Fruit fly (Drosophila melanogaster) whole organism, prepupa: Measurements from ENCODE around the gene CG33003.
A peak's percentile ranks its signal among the peaks of the same experiment; 100 is the strongest.

Source experiments
- CG10669 ChIP-seq: fragments of 200-800 bp; sonication (Bioruptor generic); optimal IDR thresholded peaks from 3 replicates; lab custom pipeline; 2018; ENCODE audit warnings: missing biosample characterization, mild to moderate bottlenecking, missing genetic modification characterization, moderate library complexity
- CG11294 ChIP-seq: fragments of 200-800 bp; sonication (Bioruptor generic); IDR thresholded peaks from 2 replicates; pipeline ENCODE4 v1.3.6; 2022; ENCODE audit warnings: missing biosample characterization, missing genetic modification characterization
- CG11902 ChIP-seq: fragments of 200-800 bp; sonication (Bioruptor generic); optimal IDR thresholded peaks from 3 replicates; lab custom pipeline; 2016; ENCODE audit warnings: missing biosample characterization, missing genetic modification characterization
- CG15336 ChIP-seq: fragments of 200-800 bp; sonication (Bioruptor generic); IDR thresholded peaks from 2 replicates; pipeline ENCODE4 v1.3.6; 2022; ENCODE audit warnings: missing biosample characterization, missing genetic modification characterization
- CG1621 ChIP-seq: fragments of 200-800 bp; sonication (Bioruptor generic); optimal IDR thresholded peaks from 3 replicates; lab custom pipeline; 2018; ENCODE audit warnings: missing biosample characterization, mild to moderate bottlenecking, missing genetic modification characterization
- CG3032 ChIP-seq: fragments of 200-800 bp; optimal IDR thresholded peaks from 2 replicates; lab custom pipeline; 2019; ENCODE audit warnings: missing biosample characterization, mild to moderate bottlenecking, missing genetic modification characterization, moderate library complexity
- CG31627 ChIP-seq: fragments of 200-800 bp; sonication (Bioruptor generic); optimal IDR thresholded peaks from 3 replicates; lab custom pipeline; 2016; ENCODE audit warnings: missing biosample characterization, missing genetic modification characterization
- CG34406 ChIP-seq: fragments of 200-800 bp; sonication (Bioruptor generic); optimal IDR thresholded peaks from 3 replicates; lab custom pipeline; 2016; ENCODE audit warnings: missing biosample characterization, missing genetic modification characterization
- CG4318 ChIP-seq: fragments of 200-800 bp; sonication (Bioruptor generic); optimal IDR thresholded peaks from 3 replicates; lab custom pipeline; 2017; ENCODE audit warnings: missing biosample characterization, mild to moderate bottlenecking, missing genetic modification characterization
- CG6163 ChIP-seq: fragments of 200-800 bp; sonication (Bioruptor generic); IDR thresholded peaks from 3 replicates; pipeline ENCODE4 v1.3.6; 2022; ENCODE audit warnings: missing biosample characterization, missing genetic modification characterization
- CG6276 ChIP-seq: fragments of 200-800 bp; sonication (Bioruptor generic); optimal IDR thresholded peaks from 2 replicates; lab custom pipeline; 2017; ENCODE audit warnings: missing biosample characterization, mild to moderate bottlenecking, missing genetic modification characterization
- CG6792 ChIP-seq: fragments of 200-800 bp; sonication (Bioruptor generic); optimal IDR thresholded peaks from 3 replicates; lab custom pipeline; 2016; ENCODE audit warnings: missing biosample characterization, missing genetic modification characterization
- CG6854 ChIP-seq: fragments of 200-800 bp; sonication (Bioruptor generic); optimal IDR thresholded peaks from 2 replicates; lab custom pipeline; 2017; ENCODE audit warnings: missing biosample characterization, mild to moderate bottlenecking, missing genetic modification characterization
- CG7368 ChIP-seq: fragments of 200-800 bp; sonication (Bioruptor generic); optimal IDR thresholded peaks from 3 replicates; lab custom pipeline; 2016; ENCODE audit warnings: missing biosample characterization, missing genetic modification characterization
- CG8119 ChIP-seq: fragments of 200-800 bp; sonication (Bioruptor generic); IDR thresholded peaks from 3 replicates; pipeline ENCODE4 v1.3.6; 2022; ENCODE audit warnings: missing biosample characterization, missing genetic modification characterization
- CG8319 ChIP-seq: fragments of 200-800 bp; sonication (Bioruptor generic); optimal IDR thresholded peaks from 3 replicates; lab custom pipeline; 2016; ENCODE audit warnings: missing biosample characterization, missing genetic modification characterization
- CG8632 ChIP-seq: fragments of 200-800 bp; sonication (Bioruptor generic); optimal IDR thresholded peaks from 3 replicates; lab custom pipeline; 2016; ENCODE audit warnings: missing biosample characterization, missing genetic modification characterization
- CG9139 ChIP-seq: fragments of 200-800 bp; sonication (Bioruptor generic); optimal IDR thresholded peaks from 3 replicates; lab custom pipeline; 2017; ENCODE audit warnings: missing biosample characterization, mild to moderate bottlenecking, missing genetic modification characterization
- Eip75B ChIP-seq: fragments of 200-800 bp; sonication (Bioruptor generic); optimal IDR thresholded peaks from 3 replicates; lab custom pipeline; 2016; ENCODE audit warnings: missing biosample characterization, missing genetic modification characterization
- Eip78C ChIP-seq: fragments of 200-800 bp; sonication (Bioruptor generic); peaks from one replicate; lab custom pipeline; 2016; ENCODE audit warnings: missing biosample characterization, missing genetic modification characterization
- Eip93F ChIP-seq: fragments of 200-800 bp; sonication (Bioruptor generic); optimal IDR thresholded peaks from 2 replicates; lab custom pipeline; 2016; ENCODE audit warnings: missing biosample characterization, mild to moderate bottlenecking, missing genetic modification characterization
- Gug ChIP-seq: fragments of 200-800 bp; sonication (Bioruptor generic); IDR thresholded peaks from 2 replicates; pipeline ENCODE4 v1.3.6; 2022; ENCODE audit warnings: missing biosample characterization, missing genetic modification characterization
- Hr38 ChIP-seq: sonication (Bioruptor generic); optimal IDR thresholded peaks from 2 replicates; lab custom pipeline; 2016; ENCODE audit warnings: missing biosample characterization, missing genetic modification characterization
- Hr39 ChIP-seq: fragments of 200-800 bp; sonication (Bioruptor generic); optimal IDR thresholded peaks from 2 replicates; lab custom pipeline; 2016; ENCODE audit warnings: missing biosample characterization, missing genetic modification characterization
- Hr4 ChIP-seq: fragments of 200-800 bp; sonication (Bioruptor generic); optimal IDR thresholded peaks from 3 replicates; lab custom pipeline; 2016; ENCODE audit warnings: missing biosample characterization, missing genetic modification characterization
- Lpt ChIP-seq: fragments of 200-800 bp; sonication (Bioruptor generic); optimal IDR thresholded peaks from 3 replicates; lab custom pipeline; 2016; ENCODE audit warnings: missing biosample characterization, missing genetic modification characterization
- Met ChIP-seq: fragments of 200-800 bp; sonication (Bioruptor generic); optimal IDR thresholded peaks from 3 replicates; lab custom pipeline; 2016; ENCODE audit warnings: missing biosample characterization, missing genetic modification characterization
- OdsH ChIP-seq: fragments of 200-800 bp; sonication (Bioruptor generic); optimal IDR thresholded peaks from 3 replicates; lab custom pipeline; 2016; ENCODE audit warnings: missing biosample characterization, missing genetic modification characterization
- Smox ChIP-seq: fragments of 200-800 bp; sonication (Bioruptor generic); optimal IDR thresholded peaks from 3 replicates; lab custom pipeline; 2016; ENCODE audit warnings: missing biosample characterization, missing genetic modification characterization
- Sox102F ChIP-seq: fragments of 200-800 bp; sonication (Bioruptor generic); optimal IDR thresholded peaks from 2 replicates; lab custom pipeline; 2016; ENCODE audit warnings: missing biosample characterization, mild to moderate bottlenecking, missing genetic modification characterization
- Sox14 ChIP-seq: fragments of 200-800 bp; sonication (Bioruptor generic); optimal IDR thresholded peaks from 3 replicates; lab custom pipeline; 2016; ENCODE audit warnings: missing biosample characterization, missing genetic modification characterization
- Sox15 ChIP-seq: fragments of 200-800 bp; sonication (Bioruptor generic); optimal IDR thresholded peaks from 3 replicates; lab custom pipeline; 2016; ENCODE audit warnings: missing biosample characterization, missing genetic modification characterization
- achi ChIP-seq: fragments of 200-800 bp; sonication (Bioruptor generic); optimal IDR thresholded peaks from 3 replicates; lab custom pipeline; 2016; ENCODE audit warnings: missing biosample characterization, missing genetic modification characterization
- acj6 ChIP-seq: fragments of 200-800 bp; sonication (Bioruptor generic); optimal IDR thresholded peaks from 3 replicates; lab custom pipeline; 2016; ENCODE audit warnings: missing biosample characterization, missing genetic modification characterization
- cyc ChIP-seq: fragments of 200-800 bp; sonication (Bioruptor generic); optimal IDR thresholded peaks from 3 replicates; lab custom pipeline; 2016; ENCODE audit warnings: missing biosample characterization, missing genetic modification characterization
- dac ChIP-seq: fragments of 200-800 bp; sonication (Bioruptor generic); optimal IDR thresholded peaks from 2 replicates; lab custom pipeline; 2017; ENCODE audit warnings: missing biosample characterization, mild to moderate bottlenecking, missing genetic modification characterization
- dsx ChIP-seq: fragments of 200-800 bp; optimal IDR thresholded peaks from 3 replicates; lab custom pipeline; 2019; ENCODE audit warnings: missing biosample characterization, mild to moderate bottlenecking, missing genetic modification characterization, moderate library complexity; ENCODE audit not compliant: poor library complexity, severe bottlenecking
- eg ChIP-seq: fragments of 200-800 bp; sonication (Bioruptor generic); IDR thresholded peaks from 3 replicates; pipeline ENCODE4 v1.3.6; 2022; ENCODE audit warnings: missing biosample characterization, missing genetic modification characterization
- esn ChIP-seq: fragments of 200-800 bp; sonication (Bioruptor generic); optimal IDR thresholded peaks from 2 replicates; lab custom pipeline; 2016; ENCODE audit warnings: missing biosample characterization, mild to moderate bottlenecking, missing genetic modification characterization, moderate library complexity
- fd59A ChIP-seq: fragments of 200-800 bp; sonication (Bioruptor generic); optimal IDR thresholded peaks from 2 replicates; lab custom pipeline; 2017; ENCODE audit warnings: missing biosample characterization, mild to moderate bottlenecking, missing genetic modification characterization, missing genetic modification reagents
- fd85E ChIP-seq: fragments of 200-800 bp; sonication (Bioruptor generic); optimal IDR thresholded peaks from 3 replicates; lab custom pipeline; 2016; ENCODE audit warnings: missing biosample characterization, missing genetic modification characterization
- fkh ChIP-seq: fragments of 200-800 bp; sonication (Bioruptor generic); optimal IDR thresholded peaks from 3 replicates; lab custom pipeline; 2017; ENCODE audit warnings: missing biosample characterization, mild to moderate bottlenecking, missing genetic modification characterization, moderate library complexity
- lz ChIP-seq: fragments of 200-800 bp; sonication (Bioruptor generic); optimal IDR thresholded peaks from 3 replicates; lab custom pipeline; 2016; ENCODE audit warnings: missing biosample characterization, missing genetic modification characterization
- net ChIP-seq: fragments of 200-800 bp; sonication (Bioruptor generic); optimal IDR thresholded peaks from 3 replicates; lab custom pipeline; 2016; ENCODE audit warnings: missing biosample characterization, missing genetic modification characterization
- pdm3 ChIP-seq: fragments of 200-800 bp; sonication (Bioruptor generic); optimal IDR thresholded peaks from 3 replicates; lab custom pipeline; 2016; ENCODE audit warnings: missing biosample characterization, missing genetic modification characterization
- salr ChIP-seq, 2 experiments: fragments of 200-800 bp; sonication (Bioruptor generic); optimal IDR thresholded peaks; 3 replicates each; lab custom pipeline; 2016 to 2018; ENCODE audit warnings: missing biosample characterization in 2 of 2, missing genetic modification characterization in 2 of 2, mild to moderate bottlenecking in 1 of 2
- spab ChIP-seq: fragments of 200-800 bp; sonication (Bioruptor generic); optimal IDR thresholded peaks from 2 replicates; lab custom pipeline; 2017; ENCODE audit warnings: missing biosample characterization, mild to moderate bottlenecking, missing genetic modification characterization, missing genetic modification reagents
- ss ChIP-seq, 2 experiments: fragments of 200-800 bp; sonication (Bioruptor generic); optimal IDR thresholded peaks; 2 replicates in 1 of 2; 3 replicates in 1 of 2; lab custom pipeline; 2017 to 2018; ENCODE audit warnings: mild to moderate bottlenecking in 2 of 2, missing biosample characterization in 2 of 2, missing genetic modification characterization in 2 of 2, moderate library complexity in 1 of 2
- svp ChIP-seq: fragments of 200-800 bp; sonication (Bioruptor generic); peaks from one replicate; lab custom pipeline; 2016; ENCODE audit warnings: missing biosample characterization, missing genetic modification characterization
- topi ChIP-seq: fragments of 200-800 bp; sonication (Bioruptor generic); optimal IDR thresholded peaks from 3 replicates; lab custom pipeline; 2016; ENCODE audit warnings: missing biosample characterization, missing genetic modification characterization

CG33003 gene

dm6 chr2L:4416089-4416488 is 15.3 kb downstream of the CG33003 start (continued):
- TF ChIP-seq Sox102F (GFP tag; lab: Kevin White, UChicago) = peak; percentile 25
- TF ChIP-seq achi (GFP tag; lab: Kevin White, UChicago) = peak; percentile 47
- TF ChIP-seq Hr4 = peak; percentile 47
- no peak for TF ChIP-seq CG11294 (GFP tag; lab: Robert Waterston, UW)
- TF ChIP-seq CG10669 = peak; percentile 48
- no peak for TF ChIP-seq CG4318 (GFP tag; lab: Kevin White, UChicago)
- TF ChIP-seq salr (GFP tag; optimal IDR thresholded peaks at IDR 0.05; lab: Kevin White, UChicago) = peak in 1 of 2 experiments; percentile 5
- TF ChIP-seq pdm3 (GFP tag; lab: Kevin White, UChicago) = peak; percentile 48

- TF ChIP-seq Sox15 (GFP tag; lab: Kevin White, UChicago) (no peak), dsx (GFP tag; lab: Kevin White, UChicago) (peak; percentile 55), Eip93F (no peak), CG6276 (peak; percentile 4), Hr39 (GFP tag; lab: Kevin White, UChicago) (no peak), lz (GFP tag; lab: Kevin White, UChicago) (peak; percentile 24), CG3032 (tag; lab: Kevin White, UChicago) (peak; percentile 59), CG11902 (no peak), OdsH (peak; percentile 33), CG4318 (GFP tag; lab: Kevin White, UChicago) (peak; percentile 33), dac (GFP tag; lab: Kevin White, UChicago) (no peak), Hr38 (GFP tag; lab: Kevin White, UChicago) (no peak), Gug (GFP tag; lab: Robert Waterston, UW) (0 out of 2 replicates have a peak, but pooled peaks have one; percentile 21), eg (peak; percentile 51; the same call in 2 of the 3 replicates), Hr4 (peak; percentile 28), achi (GFP tag; lab: Kevin White, UChicago) (peak; percentile 40), esn (GFP tag; lab: Kevin White, UChicago) (peak; percentile 44), CG8319 (GFP tag; lab: Kevin White, UChicago) (peak; percentile 25), Sox14 (GFP tag; lab: Kevin White, UChicago) (no peak), CG8632 (GFP tag; lab: Kevin White, UChicago) (peak; percentile 32), CG6854 (GFP tag; lab: Kevin White, UChicago) (no peak), spab (GFP tag; lab: Kevin White, UChicago) (peak; percentile 34), Sox102F (GFP tag; lab: Kevin White, UChicago) (no peak), Eip75B (GFP tag; lab: Kevin White, UChicago) (peak; percentile 33), CG1621 (tag; lab: Kevin White, UChicago) (peak; percentile 26), CG6163 (peak; percentile 48; the same call in 1 of the 3 replicates), fd85E (GFP tag; lab: Kevin White, UChicago) (no peak), CG10669 (peak; percentile 61), Smox (GFP tag; lab: Kevin White, UChicago) (peak; percentile 4), ss (GFP tag; optimal IDR thresholded peaks at IDR 0.05; lab: Kevin White, UChicago) (peak; percentile 24 to 60), fkh (GFP tag; lab: Kevin White, UChicago) (no peak), acj6 (peak; percentile 31), CG11294 (GFP tag; lab: Robert Waterston, UW) (no peak), cyc (GFP tag; lab: Kevin White, UChicago) (peak; percentile 18), fd59A (GFP tag; lab: Kevin White, UChicago) (peak; percentile 10), CG7368 (no peak), CG34406 (peak; percentile 4), CG6792 (GFP tag; lab: Kevin White, UChicago) (peak; percentile 20), CG31627 (no peak), topi (GFP tag; lab: Kevin White, UChicago) (peak; percentile 20), CG9139 (GFP tag; lab: Kevin White, UChicago) (peak; percentile 20), svp (GFP tag; lab: Kevin White, UChicago) (peak; percentile 66), CG15336 (GFP tag; lab: Robert Waterston, UW) (peak; percentile 51), CG8119 (GFP tag; lab: Robert Waterston, UW) (peak; percentile 41; the same call in 1 of the 3 replicates), Met (GFP tag; lab: Kevin White, UChicago) (peak; percentile 43), Lpt (GFP tag; lab: Kevin White, UChicago) (no peak), Eip78C (GFP tag; lab: Kevin White, UChicago) (peak; percentile 82), net (GFP tag; lab: Kevin White, UChicago) (no peak)
Observed at dm6 chr2L:4416903-4417302, 16.1 kb downstream of the CG33003 start.
